Fruit fly (Drosophila melanogaster) whole organism: Measurements from ENCODE around the gene CG6931.

Experiments used
- CG8478 ChIP-seq: fragments of >200 bp; optimal IDR thresholded peaks from 2 replicates; lab custom pipeline; 2018; ENCODE audit warnings: inconsistent platforms
- Dll ChIP-seq: fragments of >200 bp; optimal IDR thresholded peaks from 2 replicates; lab custom pipeline; 2017
- EcR ChIP-seq, 2 experiments: fragments of >200 bp; optimal IDR thresholded peaks; 2 replicates each; lab custom pipeline; 2017; ENCODE audit warnings: missing biosample characterization in 2 of 2, missing genetic modification characterization in 2 of 2, missing genetic modification reagents in 2 of 2
- pan ChIP-seq: fragments of >200 bp; optimal IDR thresholded peaks from 2 replicates; lab custom pipeline; 2017
- psq ChIP-seq: fragments of >200 bp; optimal IDR thresholded peaks from 2 replicates; lab custom pipeline; 2017
- usp ChIP-seq: fragments of >200 bp; optimal IDR thresholded peaks from 2 replicates; lab custom pipeline; 2017; ENCODE audit warnings: missing biosample characterization, missing genetic modification characterization, mixed read lengths

CG6931 gene

DNA sequence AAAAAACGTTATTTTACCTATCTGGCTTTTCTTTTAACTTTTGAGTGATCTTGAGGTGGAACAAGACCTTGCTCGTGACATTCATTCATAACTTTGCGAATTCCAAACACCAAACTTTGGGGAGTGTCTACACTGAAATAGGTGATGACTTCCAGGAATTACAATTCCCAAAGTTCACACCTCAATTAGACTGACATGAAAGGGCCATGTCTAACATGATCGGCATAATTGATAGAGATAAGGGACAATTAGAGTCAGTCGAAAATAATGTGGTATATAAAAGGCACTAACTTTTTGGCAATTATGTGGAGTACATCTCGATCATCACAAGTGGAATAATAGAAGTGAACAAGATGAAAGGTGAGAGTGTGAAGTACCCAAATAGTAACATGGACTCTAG, 14.7 kb upstream of the CG6931 start, which contains the start of gene CG43896:
Gene CG43896 (plus strand): TSS at position 301 of the 400 bp plus-strand sequence.
- TF ChIP-seq psq (lab: Kevin White, UChicago): no peak
- no peak for TF ChIP-seq Dll (lab: Kevin White, UChicago)
- no peak for TF ChIP-seq pan
- no peak for TF ChIP-seq CG8478 (lab: Kevin White, UChicago)
- TF ChIP-seq EcR (GFP tag; optimal IDR thresholded peaks at IDR 0.05; lab: Kevin White, UChicago): no peak

dm6 chr3L:11984606-11985005, 5.9 kb upstream of the CG6931 start, which contains the start of gene CG6938:
Gene CG6938 (plus strand): TSS chr3L:11984906.
- TF ChIP-seq psq (lab: Kevin White, UChicago) (no peak), usp (GFP tag; lab: Kevin White, UChicago) (no peak), Dll (lab: Kevin White, UChicago) (no peak), pan (no peak), EcR (GFP tag; optimal IDR thresholded peaks at IDR 0.05; lab: Kevin White, UChicago) (no peak), CG8478 (lab: Kevin White, UChicago) (no peak)

DNA sequence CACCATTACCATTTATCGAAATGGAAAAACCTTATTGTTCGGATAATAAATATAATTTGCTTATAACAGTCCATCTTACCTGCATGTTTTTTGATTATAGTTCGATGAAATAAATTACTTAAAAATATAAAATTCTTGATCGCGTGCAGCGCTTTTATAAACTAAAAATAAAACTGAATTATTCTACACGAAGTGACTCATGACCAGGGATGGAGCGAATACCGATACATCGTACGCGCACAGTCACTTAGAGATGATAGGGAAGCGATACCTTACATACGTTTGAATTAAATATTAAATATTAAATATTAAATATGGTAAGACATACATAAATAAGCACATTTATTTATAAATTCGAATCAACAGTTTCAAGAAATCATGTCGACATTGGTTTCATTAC, 2.4 kb downstream of the CG6931 start, which contains the start of gene viaf:
Gene viaf (minus strand): TSS at position 220 of the 400 bp plus-strand sequence.
- no peak for TF ChIP-seq usp (GFP tag; lab: Kevin White, UChicago)
- no peak for TF ChIP-seq CG8478 (lab: Kevin White, UChicago)
- TF ChIP-seq psq (lab: Kevin White, UChicago): no peak
- no peak for TF ChIP-seq pan
- no peak for TF ChIP-seq EcR (GFP tag; optimal IDR thresholded peaks at IDR 0.05; lab: Kevin White, UChicago)
- no peak for TF ChIP-seq Dll (lab: Kevin White, UChicago)

- TF ChIP-seq psq (lab: Kevin White, UChicago) (no peak), pan (no peak), usp (GFP tag; lab: Kevin White, UChicago) (no peak), EcR (GFP tag; optimal IDR thresholded peaks at IDR 0.05; lab: Kevin White, UChicago) (no peak), CG8478 (lab: Kevin White, UChicago) (no peak), Dll (lab: Kevin White, UChicago) (no peak)
These were observed 7.4 kb downstream of the CG6931 start, which contains the start of gene Grip163 for dm6 chr3L:11997959-11998358. Gene Grip163 (minus strand): TSS chr3L:11998138.

- TF ChIP-seq usp (GFP tag; lab: Kevin White, UChicago): no peak
- TF ChIP-seq CG8478 (lab: Kevin White, UChicago): no peak
- TF ChIP-seq Dll (lab: Kevin White, UChicago): no peak
- no peak for TF ChIP-seq psq (lab: Kevin White, UChicago)
- no peak for TF ChIP-seq pan
- TF ChIP-seq EcR (GFP tag; optimal IDR thresholded peaks at IDR 0.05; lab: Kevin White, UChicago): no peak
These were observed 12.0 kb downstream of the CG6931 start, which contains the start of the genes Pop2 and CG6928 for dm6 chr3L:12002321-12003248. Gene Pop2 (minus strand): TSS chr3L:12002915. Gene CG6928 (plus strand): TSS chr3L:12003155.

DNA sequence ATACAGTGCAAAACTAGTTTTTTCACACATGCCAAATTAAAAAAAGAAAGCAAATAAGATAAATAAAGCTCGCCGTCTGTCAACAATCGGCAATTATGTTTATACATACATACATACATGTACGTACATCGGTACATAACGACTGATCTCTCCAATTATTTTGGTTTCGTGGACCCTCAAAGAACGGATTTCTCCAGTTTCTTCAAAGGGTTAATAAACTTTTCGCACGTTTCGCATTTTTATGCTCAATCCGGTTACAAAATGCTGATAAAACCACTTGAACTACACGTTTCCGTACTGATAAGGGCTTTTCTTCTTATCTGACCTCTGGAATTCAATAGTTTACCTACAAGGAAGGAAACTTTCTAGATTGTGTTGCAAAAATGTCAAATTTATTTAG, 12.9 kb downstream of the CG6931 start:
- no peak for TF ChIP-seq pan
- no peak for TF ChIP-seq CG8478 (lab: Kevin White, UChicago)
- TF ChIP-seq psq (lab: Kevin White, UChicago): no peak
- TF ChIP-seq usp (GFP tag; lab: Kevin White, UChicago): no peak
- TF ChIP-seq EcR (GFP tag; optimal IDR thresholded peaks at IDR 0.05; lab: Kevin White, UChicago): no peak
- TF ChIP-seq Dll (lab: Kevin White, UChicago): no peak

DNA sequence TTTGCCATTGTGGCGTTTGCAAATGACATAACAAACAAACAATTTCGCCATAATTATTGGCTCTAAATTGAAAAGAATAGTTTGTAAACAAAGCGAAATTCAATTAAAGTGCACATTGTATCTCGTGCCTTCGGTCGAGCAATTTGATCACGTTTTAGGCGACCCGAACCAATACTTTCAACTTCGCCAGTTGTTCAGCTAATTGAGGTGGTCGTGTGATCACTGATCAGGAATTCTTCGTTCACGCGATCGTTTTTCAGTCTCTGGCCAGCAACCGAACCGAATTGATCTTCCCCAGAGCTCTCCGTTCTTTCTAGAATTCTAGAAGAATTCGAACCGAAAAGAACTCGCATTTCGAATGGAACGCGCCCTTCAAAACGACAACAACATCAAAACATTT, 13.6 kb downstream of the CG6931 start:
- TF ChIP-seq usp (GFP tag; lab: Kevin White, UChicago) (no peak), CG8478 (lab: Kevin White, UChicago) (no peak), EcR (GFP tag; optimal IDR thresholded peaks at IDR 0.05; lab: Kevin White, UChicago) (no peak), pan (no peak), Dll (lab: Kevin White, UChicago) (no peak), psq (lab: Kevin White, UChicago) (no peak)

DNA sequence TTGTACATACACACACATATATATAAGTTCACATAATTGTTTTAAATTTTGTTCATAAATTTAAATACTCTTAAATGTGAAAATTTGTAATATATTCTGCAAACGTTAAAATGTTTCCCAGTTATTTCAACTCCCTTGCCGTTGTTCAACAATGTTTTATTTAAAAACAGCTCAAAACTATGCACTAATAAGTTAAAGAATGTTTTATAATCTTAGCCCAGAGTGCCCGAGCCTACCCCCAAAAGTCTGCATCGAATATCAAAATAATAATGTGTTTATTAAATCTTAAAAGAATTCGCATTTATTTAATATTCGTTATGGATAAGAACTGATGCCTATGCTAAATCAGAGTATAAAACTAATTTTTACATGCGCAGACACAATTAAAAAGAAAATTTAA, 17.4 kb downstream of the CG6931 start:
- no peak for TF ChIP-seq CG8478 (lab: Kevin White, UChicago)
- no peak for TF ChIP-seq psq (lab: Kevin White, UChicago)

DNA sequence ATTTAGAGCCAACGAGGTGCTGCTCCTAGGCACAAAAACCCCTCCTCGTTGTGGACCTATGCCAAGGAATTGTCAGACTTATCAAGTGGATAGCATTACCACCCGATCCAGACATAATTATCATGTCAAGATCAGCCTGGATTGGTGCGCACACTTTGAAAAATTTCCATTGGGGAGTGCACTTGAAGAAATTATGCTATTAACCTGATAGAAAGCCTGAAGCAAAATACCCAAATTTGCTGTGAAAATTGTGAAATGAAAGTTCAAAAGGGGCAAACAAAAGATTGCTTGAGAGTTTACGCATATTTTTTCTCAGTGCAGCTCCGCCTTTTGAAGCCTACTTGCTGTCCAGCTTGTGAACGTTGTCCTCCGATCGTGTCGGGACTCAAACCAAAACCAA, 23.2 kb downstream of the CG6931 start:
- TF ChIP-seq EcR (GFP tag; optimal IDR thresholded peaks at IDR 0.05; lab: Kevin White, UChicago) (no peak), Dll (lab: Kevin White, UChicago) (no peak), usp (GFP tag; lab: Kevin White, UChicago) (no peak), pan (no peak), psq (lab: Kevin White, UChicago) (no peak), CG8478 (lab: Kevin White, UChicago) (no peak)

dm6 chr3L:12014272-12014671, 23.7 kb downstream of the CG6931 start:
- TF ChIP-seq EcR (GFP tag; optimal IDR thresholded peaks at IDR 0.05; lab: Kevin White, UChicago) (no peak), usp (GFP tag; lab: Kevin White, UChicago) (no peak), CG8478 (lab: Kevin White, UChicago) (no peak), Dll (lab: Kevin White, UChicago) (no peak), psq (lab: Kevin White, UChicago) (no peak), pan (no peak)

- TF ChIP-seq EcR (GFP tag; optimal IDR thresholded peaks at IDR 0.05; lab: Kevin White, UChicago) (no peak), psq (lab: Kevin White, UChicago) (no peak), CG8478 (lab: Kevin White, UChicago) (no peak), Dll (lab: Kevin White, UChicago) (no peak), usp (GFP tag; lab: Kevin White, UChicago) (no peak), pan (no peak)
These were observed 25.6 kb downstream of the CG6931 start for dm6 chr3L:12016186-12016585.
